Fruit fly (Drosophila melanogaster) whole organism, adult: ENCODE measurements around the gene CG3792.

Experiments used
- CG1620 ChIP-seq: fragments of 200-800 bp; sonication (Bioruptor generic); optimal IDR thresholded peaks from 2 replicates; lab custom pipeline; 2016; ENCODE audit warnings: missing biosample characterization, missing genetic modification characterization
- CG33017 ChIP-seq: fragments of 200-800 bp; sonication (Bioruptor generic); optimal IDR thresholded peaks from 2 replicates; lab custom pipeline; 2018; ENCODE audit warnings: missing biosample characterization, mild to moderate bottlenecking, missing genetic modification characterization, moderate library complexity
- CG7101 ChIP-seq: fragments of 200-800 bp; sonication (Bioruptor generic); optimal IDR thresholded peaks from 2 replicates; lab custom pipeline; 2018; ENCODE audit warnings: missing biosample characterization, mild to moderate bottlenecking, missing genetic modification characterization, moderate library complexity
- Crg-1 ChIP-seq: fragments of 200-800 bp; sonication (Bioruptor generic); optimal IDR thresholded peaks from 2 replicates; lab custom pipeline; 2016; ENCODE audit warnings: missing biosample characterization, missing genetic modification characterization
- cic ChIP-seq: fragments of 200-800 bp; sonication (Bioruptor generic); optimal IDR thresholded peaks from 2 replicates; lab custom pipeline; 2017; ENCODE audit warnings: missing biosample characterization, mild to moderate bottlenecking, missing genetic modification characterization, moderate library complexity
- cnc ChIP-seq, 2 experiments: fragments of >200 bp; optimal IDR thresholded peaks; 2 replicates each; lab custom pipeline; 2017
- kay ChIP-seq: fragments of 200-800 bp; sonication (Bioruptor generic); peaks from one replicate; lab custom pipeline; 2016; ENCODE audit warnings: missing biosample characterization, missing genetic modification characterization, borderline replicate concordance
- pad ChIP-seq: fragments of 200-800 bp; sonication (Bioruptor generic); optimal IDR thresholded peaks from 3 replicates; lab custom pipeline; 2017; ENCODE audit warnings: missing biosample characterization, missing genetic modification characterization, mild to moderate bottlenecking, moderate library complexity, missing genetic modification reagents
- tj ChIP-seq: fragments of 200-800 bp; sonication (Bioruptor generic); optimal IDR thresholded peaks from 3 replicates; lab custom pipeline; 2017; ENCODE audit warnings: missing biosample characterization, mild to moderate bottlenecking, missing genetic modification characterization, moderate library complexity
- toe ChIP-seq: fragments of 200-800 bp; sonication (Bioruptor generic); optimal IDR thresholded peaks from 2 replicates; lab custom pipeline; 2016; ENCODE audit warnings: missing biosample characterization, missing genetic modification characterization

dm6 chr2L:4998260-4998560, 21.1 kb downstream of the CG3792 start:
- TF ChIP-seq CG33017 (tag; lab: Kevin White, UChicago) (no peak), kay (GFP tag; lab: Kevin White, UChicago) (no peak), pad (GFP tag; lab: Kevin White, UChicago) (no peak), toe (GFP tag; lab: Kevin White, UChicago) (no peak), cic (GFP tag; lab: Kevin White, UChicago) (no peak), CG1620 (GFP tag; lab: Kevin White, UChicago) (no peak), tj (GFP tag; lab: Kevin White, UChicago) (no peak), Crg-1 (no peak), CG7101 (tag; lab: Kevin White, UChicago) (no peak), cnc (optimal IDR thresholded peaks at IDR 0.05; lab: Kevin White, UChicago) (no peak)
